Worm (Caenorhabditis elegans) whole organism, early embryonic: ENCODE measurements around the gene T20B12.4.
A peak's percentile ranks its signal among the peaks of the same experiment; 100 is the strongest.

Source experiments
- B0310.2 ChIP-seq: sonication (generic microtip); optimal IDR thresholded peaks from 2 replicates; lab custom pipeline; 2016; ENCODE audit warnings: mild to moderate bottlenecking, missing genetic modification characterization, missing compliant biosample characterization
- F13C5.2 ChIP-seq: sonication (generic microtip); optimal IDR thresholded peaks from 2 replicates; lab custom pipeline; 2017; ENCODE audit warnings: mild to moderate bottlenecking, missing genetic modification characterization, inconsistent platforms, missing compliant biosample characterization
- aly-1 ChIP-seq: sonication (generic microtip); optimal IDR thresholded peaks from 2 replicates; lab custom pipeline; 2016; ENCODE audit warnings: missing genetic modification characterization, missing compliant biosample characterization
- ama-1 ChIP-seq: fragments of 150-350 bp; optimal IDR thresholded peaks from 2 replicates; lab custom pipeline; 2014
- ceh-13 ChIP-seq: fragments of 200-800 bp; sonication (Bioruptor generic); optimal IDR thresholded peaks from 2 replicates; lab custom pipeline; 2018; ENCODE audit warnings: mild to moderate bottlenecking, missing genetic modification characterization, missing compliant biosample characterization
- ceh-36 ChIP-seq: sonication (generic microtip); optimal IDR thresholded peaks from 2 replicates; lab custom pipeline; 2016; ENCODE audit warnings: missing genetic modification characterization, inconsistent platforms, missing compliant biosample characterization
- ets-7 ChIP-seq: sonication (generic microtip); optimal IDR thresholded peaks from 2 replicates; lab custom pipeline; 2016; ENCODE audit warnings: missing genotype, missing genetic modification characterization, missing compliant biosample characterization
- flt-1 ChIP-seq: fragments of 200-800 bp; sonication (Bioruptor generic); IDR thresholded peaks from 2 replicates; pipeline ENCODE4 v1.3.6; 2022; ENCODE audit warnings: missing genetic modification characterization, missing compliant biosample characterization
- hmbx-1 ChIP-seq: sonication (generic microtip); optimal IDR thresholded peaks from 2 replicates; lab custom pipeline; 2016; ENCODE audit warnings: mild to moderate bottlenecking, missing genetic modification characterization, missing compliant biosample characterization
- hmg-4 ChIP-seq: fragments of 200-800 bp; sonication (Bioruptor generic); optimal IDR thresholded peaks from 2 replicates; lab custom pipeline; 2018; ENCODE audit warnings: mild to moderate bottlenecking, missing genetic modification characterization, missing compliant biosample characterization
- hnd-1 ChIP-seq: sonication (generic microtip); optimal IDR thresholded peaks from 2 replicates; lab custom pipeline; 2016; ENCODE audit warnings: missing genetic modification characterization, missing compliant biosample characterization
- pes-1 ChIP-seq: fragments of 200-800 bp; sonication (Bioruptor generic); IDR thresholded peaks from 2 replicates; pipeline ENCODE4 v1.3.6; 2022; ENCODE audit warnings: missing genetic modification reagents, missing genetic modification characterization, missing compliant biosample characterization
- scrt-1 ChIP-seq: fragments of 200-800 bp; sonication (Bioruptor generic); IDR thresholded peaks from 2 replicates; pipeline ENCODE4 v1.3.6; 2022; ENCODE audit warnings: missing genetic modification characterization, missing compliant biosample characterization
- sea-1 ChIP-seq: fragments of 200-800 bp; sonication (Bioruptor generic); conservative IDR thresholded peaks from 2 replicates; pipeline ENCODE4 v1.3.6; 2022; ENCODE audit warnings: missing genetic modification characterization, missing compliant biosample characterization
- tbx-11 ChIP-seq: fragments of 200-800 bp; sonication (Bioruptor generic); IDR thresholded peaks from 2 replicates; pipeline ENCODE4 v1.3.6; 2022; ENCODE audit warnings: missing genetic modification characterization, missing compliant biosample characterization
- tbx-37 ChIP-seq: fragments of 200-800 bp; sonication (Bioruptor generic); conservative IDR thresholded peaks from 2 replicates; pipeline ENCODE4 v1.3.6; 2022; ENCODE audit warnings: missing genetic modification reagents, missing genetic modification characterization, missing compliant biosample characterization
- tra-4 ChIP-seq: sonication (generic microtip); optimal IDR thresholded peaks from 2 replicates; lab custom pipeline; 2017; ENCODE audit warnings: missing genetic modification characterization, missing compliant biosample characterization

The T20B12.4 gene

DNA sequence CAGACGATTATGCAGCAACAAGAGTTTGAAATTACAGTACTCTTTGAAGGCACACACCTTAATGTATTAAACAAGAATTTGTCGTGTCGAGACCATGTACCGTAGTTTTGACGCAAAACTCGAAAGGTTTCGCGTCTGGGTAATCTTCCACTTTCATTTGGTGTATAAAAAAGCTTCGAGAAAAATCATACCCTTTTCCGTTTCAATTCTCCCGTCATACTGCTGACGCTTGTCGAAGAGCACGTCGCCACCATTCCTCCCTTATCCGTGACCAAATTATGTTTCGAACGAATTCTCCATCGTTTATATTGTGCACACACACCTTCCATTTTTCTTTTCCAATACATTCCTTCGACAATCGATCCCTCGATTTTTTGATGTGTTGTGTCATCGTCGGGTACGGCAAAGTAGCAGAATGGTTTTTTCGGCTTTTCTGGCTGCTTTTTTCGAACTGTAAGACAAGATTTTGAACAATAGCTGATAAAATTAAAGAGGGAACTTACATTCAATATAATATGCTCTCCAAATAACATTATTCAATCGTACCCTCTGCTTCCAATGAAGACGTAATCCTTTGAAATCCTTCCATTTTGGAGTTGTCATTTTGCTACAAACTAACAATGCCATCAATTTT lies 6.4 kb downstream of the T20B12.4 start:
- no peak for TF ChIP-seq B0310.2 (tag; lab: Kevin White, UChicago)

DNA sequence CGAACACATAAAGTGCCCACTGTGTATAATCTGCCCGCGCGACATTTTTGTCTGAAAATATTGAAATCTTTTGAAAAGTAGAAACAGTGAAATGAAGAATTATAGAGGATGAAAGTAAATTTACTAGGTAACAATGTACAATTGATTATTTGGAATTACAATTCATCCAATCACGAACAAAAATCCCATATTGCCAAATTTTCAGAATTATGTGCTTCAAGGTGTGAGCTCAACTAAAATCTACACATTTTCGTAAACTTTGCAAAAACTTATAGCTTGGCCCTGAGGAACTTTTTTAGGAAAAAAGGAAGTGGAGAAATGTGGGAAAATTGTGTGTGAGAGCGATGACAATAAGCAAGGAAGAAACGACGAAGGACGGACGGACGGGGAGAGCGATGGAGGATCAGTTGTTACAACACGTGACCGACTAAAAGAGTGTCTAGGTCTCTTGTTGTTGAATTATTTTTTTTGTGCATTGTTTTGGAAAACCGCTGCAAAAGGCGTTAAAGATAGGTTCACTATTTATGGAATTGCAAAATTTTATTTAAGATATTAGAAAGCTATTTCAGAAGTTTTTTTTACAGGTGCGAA lies 7.3 kb downstream of the T20B12.4 start, which contains the start of gene mml-1:
mml-1 (minus strand) TSS at position 51 of the 591 bp plus-strand sequence.
- no peak for TF ChIP-seq tbx-11 (GFP tag; lab: Robert Waterston, UW)
- no peak for TF ChIP-seq hmbx-1 (tag; lab: Kevin White, UChicago)
- no peak for TF ChIP-seq aly-1 (tag; lab: Kevin White, UChicago)
- no peak for TF ChIP-seq ceh-13 (GFP tag; lab: Kevin White, UChicago)
- no peak for TF ChIP-seq scrt-1 (GFP tag; lab: Robert Waterston, UW)
- no peak for TF ChIP-seq flt-1 (GFP tag; lab: Robert Waterston, UW)
- no peak for TF ChIP-seq tra-4
- TF ChIP-seq hnd-1 (tag; lab: Kevin White, UChicago): no peak
- no peak for TF ChIP-seq ama-1 (lab: Kevin White, UChicago)
- no peak for TF ChIP-seq pes-1 (GFP tag; lab: Robert Waterston, UW)
- TF ChIP-seq tbx-37 (GFP tag; lab: Robert Waterston, UW): no peak
- TF ChIP-seq B0310.2 (tag; lab: Kevin White, UChicago): no peak
- no peak for TF ChIP-seq F13C5.2 (tag; lab: Kevin White, UChicago)
- TF ChIP-seq ets-7 (tag; lab: Kevin White, UChicago): no peak
- no peak for TF ChIP-seq sea-1 (GFP tag; lab: Robert Waterston, UW)
- no peak for TF ChIP-seq ceh-36
- TF ChIP-seq hmg-4 (GFP tag; lab: Kevin White, UChicago): no peak

DNA sequence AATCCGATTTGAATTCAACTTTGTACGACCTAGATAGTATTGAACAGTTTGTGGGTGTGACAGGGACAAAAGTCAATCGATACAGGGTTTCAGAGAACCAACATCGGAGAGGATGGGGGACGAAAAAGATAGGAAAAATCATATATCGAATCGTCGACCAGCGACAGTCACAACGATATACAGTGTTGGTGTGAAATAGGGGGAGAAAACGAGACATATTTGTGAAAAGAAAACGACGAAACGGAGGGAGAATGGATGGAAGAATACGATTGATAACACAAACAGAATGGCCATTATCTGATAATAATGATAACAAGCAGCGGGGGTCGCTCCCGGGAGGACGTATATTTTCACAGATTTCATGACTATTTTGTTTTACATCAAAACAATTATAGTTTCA lies 7.9 kb downstream of the T20B12.4 start:
- no peak for TF ChIP-seq tra-4
- TF ChIP-seq tbx-37 (GFP tag; lab: Robert Waterston, UW): no peak
- TF ChIP-seq tbx-11 (GFP tag; lab: Robert Waterston, UW): no peak
- no peak for TF ChIP-seq sea-1 (GFP tag; lab: Robert Waterston, UW)
- no peak for TF ChIP-seq scrt-1 (GFP tag; lab: Robert Waterston, UW)
- no peak for TF ChIP-seq F13C5.2 (tag; lab: Kevin White, UChicago)
- no peak for TF ChIP-seq hmbx-1 (tag; lab: Kevin White, UChicago)
- TF ChIP-seq flt-1 (GFP tag; lab: Robert Waterston, UW): no peak
- TF ChIP-seq ceh-36: no peak
- TF ChIP-seq ets-7 (tag; lab: Kevin White, UChicago): no peak
- TF ChIP-seq pes-1 (GFP tag; lab: Robert Waterston, UW): no peak
- no peak for TF ChIP-seq B0310.2 (tag; lab: Kevin White, UChicago)

DNA sequence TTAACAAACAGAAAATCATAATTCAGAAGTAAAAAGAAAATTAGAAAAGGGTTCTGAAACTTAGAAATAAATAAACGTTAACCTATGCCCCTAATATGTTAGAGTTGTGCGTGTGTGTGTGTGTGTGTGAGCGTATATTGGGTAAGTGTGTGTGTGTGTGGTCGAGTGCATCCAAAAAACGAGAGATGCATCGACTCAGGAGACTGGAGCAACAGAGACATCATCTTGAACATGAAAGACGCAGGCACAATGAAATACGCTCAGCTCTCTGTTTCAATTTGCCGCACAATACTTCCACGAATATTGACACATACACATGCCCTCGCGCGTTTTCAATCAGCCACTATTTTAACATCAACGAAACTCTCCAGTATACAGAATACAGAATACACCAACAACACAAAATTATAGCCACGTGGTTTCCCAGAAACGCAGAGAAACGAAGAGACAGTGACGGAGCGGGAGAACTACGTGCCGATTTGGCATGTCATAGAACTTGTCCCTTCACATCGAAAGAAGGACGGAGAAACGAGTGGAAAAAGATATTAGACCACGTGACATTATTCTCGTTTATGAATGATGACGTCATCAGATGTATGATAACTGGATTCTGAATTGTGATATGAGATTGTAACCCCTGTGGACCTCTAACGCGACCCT lies 8.8 kb downstream of the T20B12.4 start:
- TF ChIP-seq F13C5.2 (tag; lab: Kevin White, UChicago): no peak
- TF ChIP-seq tra-4: no peak
- no peak for TF ChIP-seq aly-1 (tag; lab: Kevin White, UChicago)
- TF ChIP-seq ceh-13 (GFP tag; lab: Kevin White, UChicago): no peak
- TF ChIP-seq tbx-37 (GFP tag; lab: Robert Waterston, UW): no peak
- no peak for TF ChIP-seq tbx-11 (GFP tag; lab: Robert Waterston, UW)
- peak; percentile 86 for TF ChIP-seq hmg-4 (GFP tag; lab: Kevin White, UChicago)
- TF ChIP-seq hnd-1 (tag; lab: Kevin White, UChicago): no peak

DNA sequence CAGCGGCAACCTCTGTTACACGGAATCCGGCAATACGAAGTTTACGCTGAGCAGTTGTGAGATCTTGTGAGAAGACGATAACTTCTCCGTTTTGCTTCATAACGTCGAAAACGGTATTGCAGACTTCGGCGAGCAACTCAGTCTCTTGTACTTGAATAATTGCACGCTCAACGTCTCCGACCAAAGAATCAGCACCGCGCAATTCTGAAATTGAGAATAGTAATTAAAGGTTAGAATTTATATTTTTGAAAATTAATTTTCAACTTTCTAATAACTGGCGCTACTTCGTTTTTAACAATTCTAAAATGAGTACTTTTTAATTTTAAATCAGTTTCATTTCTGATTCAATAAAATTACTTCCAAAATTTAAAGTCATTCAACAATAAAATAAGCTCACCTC lies 11.0 kb downstream of the T20B12.4 start:
- TF ChIP-seq hmbx-1 (tag; lab: Kevin White, UChicago) (no peak), hmg-4 (GFP tag; lab: Kevin White, UChicago) (peak; percentile 15), ceh-36 (no peak)

DNA sequence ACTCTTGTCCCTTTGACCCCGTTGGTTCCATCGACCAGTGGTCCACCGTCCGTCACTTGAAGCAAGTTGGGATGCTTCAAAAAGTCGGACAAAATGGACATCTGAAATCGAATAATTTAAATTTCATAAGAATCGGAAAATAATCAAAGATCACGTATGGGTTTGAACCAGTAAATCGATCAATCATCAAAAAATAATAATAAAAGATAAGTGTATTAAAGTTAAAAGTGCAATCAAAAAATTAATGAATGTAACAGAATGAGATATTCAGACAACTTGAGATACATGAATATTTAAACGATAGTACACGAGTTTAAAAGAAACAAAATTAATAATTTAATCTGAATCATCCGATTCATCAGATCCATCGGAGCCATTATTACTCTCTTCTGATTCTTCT lies 11.4 kb downstream of the T20B12.4 start, which contains the start of gene T20B12.7:
T20B12.7 (minus strand) TSS at position 101 of the 400 bp plus-strand sequence.
- TF ChIP-seq B0310.2 (tag; lab: Kevin White, UChicago): no peak
- TF ChIP-seq ceh-36: no peak
- TF ChIP-seq ceh-13 (GFP tag; lab: Kevin White, UChicago): no peak
- no peak for TF ChIP-seq tra-4
- TF ChIP-seq hnd-1 (tag; lab: Kevin White, UChicago): no peak
- no peak for TF ChIP-seq ets-7 (tag; lab: Kevin White, UChicago)
- no peak for TF ChIP-seq tbx-37 (GFP tag; lab: Robert Waterston, UW)
- no peak for TF ChIP-seq hmg-4 (GFP tag; lab: Kevin White, UChicago)
- no peak for TF ChIP-seq ama-1 (lab: Kevin White, UChicago)
- TF ChIP-seq tbx-11 (GFP tag; lab: Robert Waterston, UW): no peak
- TF ChIP-seq F13C5.2 (tag; lab: Kevin White, UChicago): no peak
- no peak for TF ChIP-seq flt-1 (GFP tag; lab: Robert Waterston, UW)
- TF ChIP-seq aly-1 (tag; lab: Kevin White, UChicago): no peak
- TF ChIP-seq pes-1 (GFP tag; lab: Robert Waterston, UW): no peak
- no peak for TF ChIP-seq scrt-1 (GFP tag; lab: Robert Waterston, UW)

DNA sequence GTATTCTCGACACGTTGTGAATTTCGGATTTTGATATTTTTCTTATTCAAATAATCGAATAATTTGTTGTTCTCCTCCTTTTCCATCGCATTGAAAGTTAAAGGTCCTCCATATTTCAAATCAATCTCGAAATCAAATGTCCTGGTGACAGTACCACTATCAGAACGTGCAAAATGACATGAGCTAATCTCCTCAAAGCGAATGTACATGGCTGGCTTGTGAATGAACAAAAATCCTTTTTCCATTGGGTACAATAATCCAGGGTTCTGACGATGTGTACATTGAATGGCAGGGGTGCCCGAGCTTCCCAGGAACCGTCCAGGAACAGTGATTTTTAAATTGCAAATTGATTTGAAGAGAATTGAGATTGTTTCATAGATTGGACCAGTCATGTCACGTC lies 12.6 kb downstream of the T20B12.4 start:
- TF ChIP-seq pes-1 (GFP tag; lab: Robert Waterston, UW) (no peak), scrt-1 (GFP tag; lab: Robert Waterston, UW) (no peak), ets-7 (tag; lab: Kevin White, UChicago) (no peak), flt-1 (GFP tag; lab: Robert Waterston, UW) (no peak), sea-1 (GFP tag; lab: Robert Waterston, UW) (no peak)
